Worm (Caenorhabditis elegans) whole organism, L4/young adult: ENCODE data around the gene idpp-7.

ENCODE experiments used
- W03F9.2 ChIP-seq: fragments of 150-350 bp; optimal IDR thresholded peaks from 2 replicates; lab custom pipeline; 2014; ENCODE audit warnings: missing biosample characterization, missing genetic modification characterization
- him-1 ChIP-seq: sonication (generic microtip); optimal IDR thresholded peaks from 2 replicates; lab custom pipeline; 2016; ENCODE audit warnings: missing genotype, missing genetic modification reagents, missing genetic modification characterization, missing compliant biosample characterization

ce11 chrIV:12674700-12675099 lies 45.1 kb upstream of the idpp-7 start, which contains the start of gene T23B5.4:
- TF ChIP-seq him-1 (tag; lab: Kevin White, UChicago) (no peak), W03F9.2 (no peak)
